Worm (Caenorhabditis elegans) whole organism, early embryonic: Measurements from ENCODE around the gene sdz-8.

Source experiments
- B0310.2 ChIP-seq: sonication (generic microtip); optimal IDR thresholded peaks from 2 replicates; lab custom pipeline; 2016; ENCODE audit warnings: mild to moderate bottlenecking, missing genetic modification characterization, missing compliant biosample characterization
- F13C5.2 ChIP-seq: sonication (generic microtip); optimal IDR thresholded peaks from 2 replicates; lab custom pipeline; 2017; ENCODE audit warnings: mild to moderate bottlenecking, missing genetic modification characterization, inconsistent platforms, missing compliant biosample characterization
- aly-1 ChIP-seq: sonication (generic microtip); optimal IDR thresholded peaks from 2 replicates; lab custom pipeline; 2016; ENCODE audit warnings: missing genetic modification characterization, missing compliant biosample characterization
- ama-1 ChIP-seq: fragments of 150-350 bp; optimal IDR thresholded peaks from 2 replicates; lab custom pipeline; 2014
- ceh-13 ChIP-seq: fragments of 200-800 bp; sonication (Bioruptor generic); optimal IDR thresholded peaks from 2 replicates; lab custom pipeline; 2018; ENCODE audit warnings: mild to moderate bottlenecking, missing genetic modification characterization, missing compliant biosample characterization
- ceh-36 ChIP-seq: sonication (generic microtip); optimal IDR thresholded peaks from 2 replicates; lab custom pipeline; 2016; ENCODE audit warnings: missing genetic modification characterization, inconsistent platforms, missing compliant biosample characterization
- flt-1 ChIP-seq: fragments of 200-800 bp; sonication (Bioruptor generic); IDR thresholded peaks from 2 replicates; pipeline ENCODE4 v1.3.6; 2022; ENCODE audit warnings: missing genetic modification characterization, missing compliant biosample characterization
- hnd-1 ChIP-seq: sonication (generic microtip); optimal IDR thresholded peaks from 2 replicates; lab custom pipeline; 2016; ENCODE audit warnings: missing genetic modification characterization, missing compliant biosample characterization
- pes-1 ChIP-seq: fragments of 200-800 bp; sonication (Bioruptor generic); IDR thresholded peaks from 2 replicates; pipeline ENCODE4 v1.3.6; 2022; ENCODE audit warnings: missing genetic modification reagents, missing genetic modification characterization, missing compliant biosample characterization
- scrt-1 ChIP-seq: fragments of 200-800 bp; sonication (Bioruptor generic); IDR thresholded peaks from 2 replicates; pipeline ENCODE4 v1.3.6; 2022; ENCODE audit warnings: missing genetic modification characterization, missing compliant biosample characterization
- sea-1 ChIP-seq: fragments of 200-800 bp; sonication (Bioruptor generic); conservative IDR thresholded peaks from 2 replicates; pipeline ENCODE4 v1.3.6; 2022; ENCODE audit warnings: missing genetic modification characterization, missing compliant biosample characterization
- tbx-11 ChIP-seq: fragments of 200-800 bp; sonication (Bioruptor generic); IDR thresholded peaks from 2 replicates; pipeline ENCODE4 v1.3.6; 2022; ENCODE audit warnings: missing genetic modification characterization, missing compliant biosample characterization
- tra-4 ChIP-seq: sonication (generic microtip); optimal IDR thresholded peaks from 2 replicates; lab custom pipeline; 2017; ENCODE audit warnings: missing genetic modification characterization, missing compliant biosample characterization

ce11 chrV:11521448-11521847, 5.5 kb upstream of the sdz-8 start, which contains the start of gene pafo-1:
- TF ChIP-seq tbx-11 (no peak), ama-1 (no peak), scrt-1 (no peak), tra-4 (tag; lab: Kevin White, UChicago) (no peak), sea-1 (GFP tag; lab: Robert Waterston, UW) (0 out of 2 replicates have a peak, but pooled peaks have one; percentile 23), pes-1 (no peak), F13C5.2 (peak; percentile 83), B0310.2 (tag; lab: Kevin White, UChicago) (no peak), ceh-36 (tag; lab: Kevin White, UChicago) (peak; percentile 40), flt-1 (GFP tag; lab: Robert Waterston, UW) (0 out of 2 replicates have a peak, but pooled peaks have one; percentile 23), ceh-13 (GFP tag; lab: Kevin White, UChicago) (no peak), hnd-1 (tag; lab: Kevin White, UChicago) (no peak), aly-1 (tag; lab: Kevin White, UChicago) (no peak)
